Worm (Caenorhabditis elegans) whole organism, young adult: ENCODE data around the gene dac-1.

Source experiments
- B0019.2 ChIP-seq: fragments of 200-800 bp; sonication (Bioruptor generic); conservative IDR thresholded peaks from 2 replicates; pipeline ENCODE4 v1.3.6; 2022; ENCODE audit warnings: missing genetic modification reagents, missing genetic modification characterization, missing compliant biosample characterization
- C06A6.2 ChIP-seq: fragments of 200-800 bp; sonication (Bioruptor generic); conservative IDR thresholded peaks from 2 replicates; pipeline ENCODE4 v1.3.6; 2022; ENCODE audit warnings: missing genetic modification characterization, missing compliant biosample characterization
- F33H1.4 ChIP-seq: fragments of 200-800 bp; sonication (Bioruptor generic); IDR thresholded peaks from 2 replicates; pipeline ENCODE4 v1.3.6; 2022; ENCODE audit warnings: missing genetic modification reagents, missing genetic modification characterization, missing compliant biosample characterization
- F57C9.4 ChIP-seq: sonication (generic microtip); optimal IDR thresholded peaks from 2 replicates; lab custom pipeline; 2017; ENCODE audit warnings: mild to moderate bottlenecking, missing genetic modification characterization, missing compliant biosample characterization
- K11D2.4 ChIP-seq: fragments of 200-800 bp; sonication (Bioruptor generic); IDR thresholded peaks from 2 replicates; pipeline ENCODE4 v1.3.6; 2022; ENCODE audit warnings: missing genetic modification reagents, missing genetic modification characterization, missing compliant biosample characterization
- Y53F4B.3 ChIP-seq: fragments of 200-800 bp; sonication (Bioruptor generic); IDR thresholded peaks from 2 replicates; pipeline ENCODE4 v1.3.6; 2022; ENCODE audit warnings: missing genetic modification reagents, missing genetic modification characterization, missing compliant biosample characterization
- Y56A3A.18 ChIP-seq: fragments of 200-800 bp; sonication (Bioruptor generic); IDR thresholded peaks from 2 replicates; pipeline ENCODE4 v1.3.6; 2022; ENCODE audit warnings: missing genetic modification reagents, missing genetic modification characterization, missing compliant biosample characterization
- Y95B8A.8 ChIP-seq: fragments of 200-800 bp; sonication (Bioruptor generic); IDR thresholded peaks from 2 replicates; pipeline ENCODE4 v1.3.6; 2022; ENCODE audit warnings: missing genetic modification reagents, missing genetic modification characterization, missing compliant biosample characterization
- akir-1 ChIP-seq: fragments of 200-800 bp; sonication (Bioruptor generic); optimal IDR thresholded peaks from 2 replicates; lab custom pipeline; 2018; ENCODE audit warnings: mild to moderate bottlenecking, missing genetic modification characterization, moderate library complexity, missing compliant biosample characterization
- atf-7 ChIP-seq: sonication (generic microtip); optimal IDR thresholded peaks from 2 replicates; lab custom pipeline; 2017; ENCODE audit warnings: mild to moderate bottlenecking, missing genetic modification characterization, missing compliant biosample characterization
- athp-1 ChIP-seq: sonication (generic microtip); optimal IDR thresholded peaks from 2 replicates; lab custom pipeline; 2017; ENCODE audit warnings: mild to moderate bottlenecking, missing genetic modification characterization, missing compliant biosample characterization
- attf-6 ChIP-seq: fragments of 200-800 bp; sonication (Bioruptor generic); IDR thresholded peaks from 2 replicates; pipeline ENCODE4 v1.3.6; 2022; ENCODE audit warnings: missing genetic modification reagents, missing genetic modification characterization, missing compliant biosample characterization
- ceh-27 ChIP-seq: fragments of 200-800 bp; sonication (Bioruptor generic); optimal IDR thresholded peaks from 2 replicates; lab custom pipeline; 2018; ENCODE audit warnings: mild to moderate bottlenecking, missing genetic modification characterization, moderate library complexity, missing compliant biosample characterization
- ceh-79 ChIP-seq: sonication (generic microtip); optimal IDR thresholded peaks from 2 replicates; lab custom pipeline; 2017; ENCODE audit warnings: mild to moderate bottlenecking, missing genetic modification characterization, missing compliant biosample characterization
- dox-1 ChIP-seq: fragments of 200-800 bp; sonication (Bioruptor generic); IDR thresholded peaks from 2 replicates; pipeline ENCODE4 v1.3.6; 2022; ENCODE audit warnings: missing genetic modification reagents, missing genetic modification characterization, missing compliant biosample characterization
- dpff-1 ChIP-seq: sonication (generic microtip); optimal IDR thresholded peaks from 2 replicates; lab custom pipeline; 2017; ENCODE audit warnings: mild to moderate bottlenecking, missing genetic modification characterization, missing compliant biosample characterization
- dpl-1 ChIP-seq: fragments of 150-350 bp; optimal IDR thresholded peaks from 2 replicates; lab custom pipeline; 2014; ENCODE audit warnings: missing biosample characterization, missing genetic modification reagents, missing genetic modification characterization
- egl-18 ChIP-seq: fragments of 200-800 bp; sonication (Bioruptor generic); IDR thresholded peaks from 2 replicates; pipeline ENCODE4 v1.3.6; 2022; ENCODE audit warnings: missing genetic modification reagents, missing genetic modification characterization, missing compliant biosample characterization
- ekl-4 ChIP-seq: fragments of 200-800 bp; sonication (Bioruptor generic); IDR thresholded peaks from 2 replicates; pipeline ENCODE4 v1.3.6; 2022; ENCODE audit warnings: missing genetic modification reagents, missing genetic modification characterization, missing compliant biosample characterization
- ets-4 ChIP-seq: fragments of 200-800 bp; sonication (Bioruptor generic); optimal IDR thresholded peaks from 2 replicates; lab custom pipeline; 2018; ENCODE audit warnings: mild to moderate bottlenecking, missing genetic modification characterization, missing compliant biosample characterization
- hlh-26 ChIP-seq: fragments of 200-800 bp; sonication (Bioruptor generic); conservative IDR thresholded peaks from 2 replicates; pipeline ENCODE4 v1.3.6; 2022; ENCODE audit warnings: missing genetic modification reagents, missing genetic modification characterization, missing compliant biosample characterization
- hmg-20 ChIP-seq: fragments of 200-800 bp; sonication (Bioruptor generic); IDR thresholded peaks from 2 replicates; pipeline ENCODE4 v1.3.6; 2022; ENCODE audit warnings: missing genetic modification reagents, missing genetic modification characterization, missing compliant biosample characterization
- hrde-1 ChIP-seq: sonication (generic microtip); optimal IDR thresholded peaks from 2 replicates; lab custom pipeline; 2016; ENCODE audit warnings: missing genetic modification characterization, mild to moderate bottlenecking, missing compliant biosample characterization, moderate library complexity, missing genotype, missing genetic modification reagents, borderline replicate concordance
- lag-1 ChIP-seq: fragments of 200-800 bp; sonication (Bioruptor generic); IDR thresholded peaks from 2 replicates; pipeline ENCODE4 v1.3.6; 2022; ENCODE audit warnings: missing genetic modification reagents, missing genetic modification characterization, missing compliant biosample characterization
- lin-26 ChIP-seq: fragments of 200-800 bp; sonication (Bioruptor generic); IDR thresholded peaks from 2 replicates; pipeline ENCODE4 v1.3.6; 2022; ENCODE audit warnings: missing genetic modification reagents, missing genetic modification characterization, missing compliant biosample characterization
- lin-35 ChIP-seq, 3 experiments: fragments of 150-350 bp in 2 of 3; sonication (generic microtip) in 1 of 3; optimal IDR thresholded peaks; 2 replicates each; lab custom pipeline; 2014 to 2018; ENCODE audit warnings: missing biosample characterization in 3 of 3, missing genetic modification characterization in 3 of 3, missing genetic modification reagents in 3 of 3
- lin-54 ChIP-seq: fragments of 200-800 bp; sonication (Bioruptor generic); optimal IDR thresholded peaks from 2 replicates; lab custom pipeline; 2018; ENCODE audit warnings: mild to moderate bottlenecking, missing genetic modification characterization, missing compliant biosample characterization
- lir-1 ChIP-seq: fragments of 200-800 bp; sonication (Bioruptor generic); conservative IDR thresholded peaks from 2 replicates; pipeline ENCODE4 v1.3.6; 2022; ENCODE audit warnings: missing genetic modification reagents, missing genetic modification characterization, missing compliant biosample characterization
- lsl-1 ChIP-seq: fragments of 200-800 bp; sonication (Bioruptor generic); optimal IDR thresholded peaks from 2 replicates; lab custom pipeline; 2018; ENCODE audit warnings: mild to moderate bottlenecking, missing genetic modification characterization, moderate library complexity, missing compliant biosample characterization
- madf-10 ChIP-seq: sonication (generic microtip); optimal IDR thresholded peaks from 2 replicates; lab custom pipeline; 2016; ENCODE audit warnings: mild to moderate bottlenecking, missing genetic modification characterization, missing compliant biosample characterization
- madf-3 ChIP-seq: fragments of 200-800 bp; sonication (Bioruptor generic); IDR thresholded peaks from 2 replicates; pipeline ENCODE4 v1.3.6; 2022; ENCODE audit warnings: missing genetic modification reagents, missing genetic modification characterization, missing compliant biosample characterization
- madf-6 ChIP-seq: fragments of 200-800 bp; sonication (Bioruptor generic); IDR thresholded peaks from 2 replicates; pipeline ENCODE4 v1.3.6; 2022; ENCODE audit warnings: missing genetic modification reagents, missing genetic modification characterization, missing compliant biosample characterization
- mcd-1 ChIP-seq: fragments of 200-800 bp; sonication (Bioruptor generic); IDR thresholded peaks from 2 replicates; pipeline ENCODE4 v1.3.6; 2022; ENCODE audit warnings: missing genetic modification reagents, missing genetic modification characterization, missing compliant biosample characterization
- nfya-1 ChIP-seq: sonication (generic microtip); optimal IDR thresholded peaks from 2 replicates; lab custom pipeline; 2017; ENCODE audit warnings: antibody characterized with exemption, missing compliant biosample characterization, missing genetic modification characterization, borderline replicate concordance; ENCODE audit not compliant: insufficient read depth
- nfya-2 ChIP-seq: fragments of 200-800 bp; sonication (Bioruptor generic); IDR thresholded peaks from 2 replicates; pipeline ENCODE4 v1.3.6; 2022; ENCODE audit warnings: missing genetic modification reagents, missing genetic modification characterization, missing compliant biosample characterization
- nfyb-1 ChIP-seq: fragments of 200-800 bp; sonication (Bioruptor generic); IDR thresholded peaks from 2 replicates; pipeline ENCODE4 v1.3.6; 2022; ENCODE audit warnings: missing genetic modification reagents, missing genetic modification characterization, missing compliant biosample characterization
- nhr-179 ChIP-seq: sonication (generic microtip); optimal IDR thresholded peaks from 2 replicates; lab custom pipeline; 2016; ENCODE audit warnings: mild to moderate bottlenecking, missing genetic modification characterization, missing compliant biosample characterization
- nhr-27 ChIP-seq: fragments of 200-800 bp; sonication (Bioruptor generic); optimal IDR thresholded peaks from 2 replicates; lab custom pipeline; 2018; ENCODE audit warnings: mild to moderate bottlenecking, missing genetic modification characterization, moderate library complexity, missing compliant biosample characterization
- nhr-90 ChIP-seq: sonication (generic microtip); optimal IDR thresholded peaks from 2 replicates; lab custom pipeline; 2016; ENCODE audit warnings: missing genotype, mild to moderate bottlenecking, missing genetic modification characterization, missing compliant biosample characterization
- rec-8 ChIP-seq, 2 experiments: sonication (generic microtip); optimal IDR thresholded peaks; 2 replicates each; lab custom pipeline; 2016; ENCODE audit warnings: mild to moderate bottlenecking in 2 of 2, missing genetic modification characterization in 2 of 2, missing genetic modification reagents in 2 of 2, missing genotype in 2 of 2, missing biosample characterization in 1 of 2, missing compliant biosample characterization in 1 of 2, moderate library complexity in 1 of 2
- sdz-38 ChIP-seq: sonication (generic microtip); optimal IDR thresholded peaks from 2 replicates; lab custom pipeline; 2016; ENCODE audit warnings: missing genotype, missing genetic modification characterization, missing compliant biosample characterization
- sea-2 ChIP-seq: fragments of 200-800 bp; sonication (Bioruptor generic); IDR thresholded peaks from 2 replicates; pipeline ENCODE4 v1.3.6; 2022; ENCODE audit warnings: missing genetic modification characterization, missing compliant biosample characterization
- unc-130 ChIP-seq: sonication (generic microtip); optimal IDR thresholded peaks from 2 replicates; lab custom pipeline; 2016; ENCODE audit warnings: missing genetic modification reagents, missing genetic modification characterization, missing compliant biosample characterization
- xnd-1 ChIP-seq: sonication (generic microtip); optimal IDR thresholded peaks from 2 replicates; lab custom pipeline; 2016; ENCODE audit warnings: missing genotype, missing genetic modification reagents, missing genetic modification characterization, missing compliant biosample characterization
- zfh-2 ChIP-seq: fragments of 200-800 bp; sonication (Bioruptor generic); conservative IDR thresholded peaks from 2 replicates; pipeline ENCODE4 v1.3.6; 2022; ENCODE audit warnings: missing genetic modification reagents, missing genetic modification characterization, missing compliant biosample characterization
- zim-3 ChIP-seq: sonication (generic microtip); optimal IDR thresholded peaks from 2 replicates; lab custom pipeline; 2017; ENCODE audit warnings: mild to moderate bottlenecking, missing genetic modification characterization, moderate library complexity, missing compliant biosample characterization
- ztf-22 ChIP-seq: fragments of 200-800 bp; sonication (Bioruptor generic); optimal IDR thresholded peaks from 2 replicates; lab custom pipeline; 2018; ENCODE audit warnings: mild to moderate bottlenecking, missing genetic modification characterization, moderate library complexity, missing compliant biosample characterization
- ztf-3 ChIP-seq: fragments of 200-800 bp; sonication (Bioruptor generic); optimal IDR thresholded peaks from 2 replicates; lab custom pipeline; 2018; ENCODE audit warnings: mild to moderate bottlenecking, missing genetic modification characterization, missing compliant biosample characterization

dac-1 gene

ce11 chrIII:833711-834442 is 17.9 kb downstream of the dac-1 start (continued):
- TF ChIP-seq rec-8 (tag; optimal IDR thresholded peaks at IDR 0.05; lab: Kevin White, UChicago) (no peak), sdz-38 (tag; lab: Kevin White, UChicago) (no peak), lag-1 (GFP tag; lab: Robert Waterston, UW) (no peak), Y53F4B.3 (GFP tag; lab: Robert Waterston, UW) (no peak), unc-130 (GFP tag; lab: Kevin White, UChicago) (no peak), athp-1 (tag; lab: Kevin White, UChicago) (no peak), hmg-20 (GFP tag; lab: Robert Waterston, UW) (no peak; the same call in 1 of the 2 replicates), C06A6.2 (GFP tag; lab: Robert Waterston, UW) (peak; percentile 70; the same call in 1 of the 2 replicates), madf-6 (GFP tag; lab: Robert Waterston, UW) (no peak), ceh-79 (tag; lab: Kevin White, UChicago) (no peak), lin-54 (peak; percentile 60), dpff-1 (tag; lab: Kevin White, UChicago) (no peak), nhr-179 (tag; lab: Kevin White, UChicago) (no peak), mcd-1 (GFP tag; lab: Robert Waterston, UW) (peak; percentile 73), lir-1 (GFP tag; lab: Robert Waterston, UW) (peak; percentile 17; the same call in 1 of the 2 replicates), dpl-1 (GFP tag; lab: Kevin White, UChicago) (no peak), ztf-3 (GFP tag; lab: Kevin White, UChicago) (no peak), attf-6 (GFP tag; lab: Robert Waterston, UW) (no peak), akir-1 (GFP tag; lab: Kevin White, UChicago) (no peak), dox-1 (GFP tag; lab: Robert Waterston, UW) (peak; percentile 89), ets-4 (no peak), Y56A3A.18 (no peak), atf-7 (tag; lab: Kevin White, UChicago) (peak; percentile 98), nfyb-1 (GFP tag; lab: Robert Waterston, UW) (peak; percentile 84), Y95B8A.8 (GFP tag; lab: Robert Waterston, UW) (no peak), sea-2 (GFP tag; lab: Robert Waterston, UW) (no peak), madf-3 (GFP tag; lab: Robert Waterston, UW) (no peak), F33H1.4 (GFP tag; lab: Robert Waterston, UW) (peak; percentile 39; the same call in 1 of the 2 replicates), lsl-1 (GFP tag; lab: Kevin White, UChicago) (no peak), hlh-26 (GFP tag; lab: Robert Waterston, UW) (no peak), lin-26 (GFP tag; lab: Robert Waterston, UW) (peak; percentile 60; the same call in 1 of the 2 replicates), nfya-2 (GFP tag; lab: Robert Waterston, UW) (no peak), madf-10 (peak; percentile 77), egl-18 (GFP tag; lab: Robert Waterston, UW) (no peak), lin-35 (GFP tag; optimal IDR thresholded peaks at IDR 0.05; lab: Kevin White, UChicago) (no peak), xnd-1 (no peak), ztf-22 (GFP tag; lab: Kevin White, UChicago) (no peak), nhr-90 (peak; percentile 84), nfya-1 (no peak), ceh-27 (GFP tag; lab: Kevin White, UChicago) (peak; percentile 91), K11D2.4 (GFP tag; lab: Robert Waterston, UW) (peak; percentile 79), zim-3 (no peak), nhr-27 (tag; lab: Kevin White, UChicago) (peak; percentile 23), F57C9.4 (tag; lab: Kevin White, UChicago) (no peak), ekl-4 (GFP tag; lab: Robert Waterston, UW) (peak; percentile 81), zfh-2 (GFP tag; lab: Robert Waterston, UW) (peak; percentile 92), B0019.2 (no peak), hrde-1 (tag; lab: Kevin White, UChicago) (no peak)
